Worm (Caenorhabditis elegans) whole organism, dauer: ENCODE results near the gene acy-1.

Experiments
- unc-62 ChIP-seq: sonication (generic microtip); optimal IDR thresholded peaks from 2 replicates; lab custom pipeline; 2017; ENCODE audit warnings: missing biosample characterization, missing genetic modification reagents, missing genetic modification characterization

The acy-1 gene

DNA sequence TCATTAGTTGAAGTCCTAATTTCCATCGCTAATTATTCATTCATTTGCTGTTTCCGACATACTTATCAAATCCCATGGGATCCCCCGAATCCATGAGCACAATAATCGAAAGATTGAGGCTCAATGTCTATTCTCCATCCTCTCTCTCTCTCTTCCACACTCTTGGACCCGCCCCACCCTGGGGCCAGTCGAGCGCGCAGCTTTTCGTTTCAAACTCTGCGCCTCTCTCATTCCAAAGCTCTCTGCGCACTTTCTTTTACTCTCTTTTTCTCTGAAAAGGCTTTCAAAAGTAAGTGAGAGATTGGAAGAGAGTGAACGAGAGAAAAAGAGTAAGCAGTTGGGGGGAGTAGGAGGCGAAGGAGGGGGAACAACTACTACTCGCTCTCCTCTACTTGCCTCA, at the start of gene acy-1:
TSS of gene acy-1 (plus strand) at position 346 of the 400 bp plus-strand sequence.
- no peak for TF ChIP-seq unc-62 (GFP tag; lab: Kevin White, UChicago)

DNA sequence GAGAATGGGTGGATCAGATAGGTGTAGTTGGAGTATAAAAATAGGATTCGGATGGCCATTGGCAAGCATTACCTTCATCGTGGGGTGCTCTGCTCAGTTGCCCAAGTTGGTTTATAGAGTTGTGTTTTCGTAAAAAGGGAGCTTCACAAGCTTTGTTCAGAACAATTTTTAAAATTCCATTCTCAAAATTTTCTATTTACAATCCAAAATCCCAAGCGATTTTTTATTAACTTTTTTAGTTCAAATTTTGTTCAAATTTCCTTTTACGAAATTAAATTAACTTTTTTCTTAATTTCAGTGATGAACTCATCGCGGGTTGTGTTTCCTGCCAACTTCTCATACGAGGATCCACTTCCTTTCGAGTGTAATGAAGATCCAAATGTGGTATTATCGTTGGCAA, 44.4 kb upstream of the acy-1 start, which contains the start of gene srg-10:
TSS of gene srg-10 (plus strand) at position 301 of the 400 bp plus-strand sequence.
- no peak for TF ChIP-seq unc-62 (GFP tag; lab: Kevin White, UChicago)

DNA sequence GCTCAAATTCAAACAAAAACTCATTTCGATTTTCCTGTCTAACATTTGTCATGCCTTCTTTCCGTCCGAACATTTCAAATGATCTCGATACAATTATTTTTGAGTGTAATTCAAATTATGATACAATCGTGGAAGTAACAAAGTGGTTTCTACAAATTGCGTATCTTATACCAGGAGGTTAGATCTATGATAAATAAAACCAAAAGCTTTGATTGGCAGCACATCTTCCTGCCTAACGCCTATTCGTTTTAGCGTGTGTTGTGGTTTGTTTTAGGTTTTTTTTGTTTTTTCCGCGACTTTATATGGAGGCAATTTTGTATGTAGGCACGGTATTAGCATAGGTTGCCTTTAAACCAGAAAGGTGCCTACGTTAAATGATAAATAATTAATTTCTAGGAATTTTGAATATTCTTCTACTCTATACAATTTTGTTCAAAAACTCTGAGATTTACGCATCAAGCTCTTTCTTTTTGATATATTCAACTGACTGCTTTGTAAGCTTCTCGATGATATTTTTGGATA, 41.9 kb upstream of the acy-1 start, which contains the start of gene srg-11:
TSS of gene srg-11 (plus strand) at position 51 of the 522 bp plus-strand sequence.
- TF ChIP-seq unc-62 (GFP tag; lab: Kevin White, UChicago), result no peak

DNA sequence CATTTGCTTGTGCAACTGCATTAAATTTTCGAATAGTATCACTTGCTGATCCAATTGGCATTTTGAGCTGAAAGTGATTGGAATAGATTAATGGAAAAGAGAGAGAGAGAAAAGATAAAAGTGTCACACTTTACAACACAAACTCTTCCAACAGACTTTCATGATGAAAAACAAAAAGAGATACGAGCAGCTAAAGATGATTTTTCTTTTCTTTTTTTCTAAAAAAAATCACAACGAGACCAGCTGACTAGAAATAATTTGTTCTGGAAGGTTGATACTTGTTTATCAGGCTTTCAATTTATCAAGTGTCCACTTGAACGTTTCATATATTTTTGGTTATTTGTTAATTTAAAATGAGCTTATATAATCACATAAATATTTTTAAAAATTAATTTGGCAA, 34.8 kb upstream of the acy-1 start:
- no peak for TF ChIP-seq unc-62 (GFP tag; lab: Kevin White, UChicago)

DNA sequence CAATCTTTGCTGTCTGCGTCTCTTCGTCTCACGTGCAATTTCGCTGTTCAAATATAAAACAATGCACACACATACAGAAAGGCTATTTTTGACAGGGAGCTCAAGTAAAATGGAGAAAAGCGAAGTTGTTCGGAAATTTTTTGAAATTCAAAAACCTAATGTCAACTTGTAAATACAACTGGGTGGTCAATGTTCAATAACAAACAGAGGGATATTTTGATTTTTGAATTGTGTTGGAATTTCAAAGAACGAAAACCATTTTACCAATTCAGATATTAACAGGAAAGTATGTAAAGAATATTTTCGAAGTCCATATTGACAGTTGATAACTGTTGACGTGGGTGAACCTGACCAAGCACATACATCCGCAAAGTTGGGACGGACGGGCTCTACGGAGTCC, 33.5 kb upstream of the acy-1 start, which contains the start of gene tag-243:
TSS of gene tag-243 (minus strand) at position 101 of the 400 bp plus-strand sequence.
- no peak for TF ChIP-seq unc-62 (GFP tag; lab: Kevin White, UChicago)

DNA sequence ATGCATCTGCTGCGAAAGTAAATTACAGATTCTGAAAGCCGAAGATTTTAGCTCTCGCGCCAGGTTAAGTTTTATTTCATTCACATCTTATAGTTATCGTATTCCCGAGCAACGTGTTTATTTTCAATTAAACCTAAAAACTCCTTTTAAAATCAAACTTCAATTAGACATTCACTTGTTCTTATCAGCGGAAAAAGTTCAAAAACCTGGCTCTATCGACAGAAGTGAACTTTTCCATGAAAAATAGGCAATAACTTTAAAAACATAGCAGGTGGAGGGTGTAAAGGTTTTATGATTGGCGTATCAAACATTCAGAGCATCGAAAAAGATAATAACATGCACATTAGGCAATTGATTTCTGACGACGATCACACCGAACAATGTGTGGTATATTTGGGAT, 32.9 kb upstream of the acy-1 start, which contains the start of gene ppat-1:
TSS of gene ppat-1 (plus strand) at position 316 of the 400 bp plus-strand sequence.
- no peak for TF ChIP-seq unc-62 (GFP tag; lab: Kevin White, UChicago)

DNA sequence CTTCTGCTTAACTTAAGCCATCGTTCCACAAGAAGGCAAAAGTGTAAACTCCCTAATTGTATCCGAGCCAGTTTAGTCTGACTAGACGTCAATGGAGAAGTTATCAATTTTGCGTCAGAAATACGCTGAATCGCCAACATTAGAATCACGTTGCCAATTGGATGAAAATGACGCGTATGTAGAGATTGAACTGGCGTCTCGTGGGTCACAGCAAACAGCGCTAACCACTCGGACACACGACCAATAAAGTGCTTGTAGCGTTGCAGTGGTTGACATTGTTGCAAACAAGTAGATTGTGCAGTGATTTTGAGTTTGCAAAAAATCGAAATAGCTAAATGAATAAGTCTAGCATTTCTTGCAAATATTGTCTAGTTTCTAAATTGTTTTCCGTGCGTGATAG, 32.3 kb upstream of the acy-1 start:
- no peak for TF ChIP-seq unc-62 (GFP tag; lab: Kevin White, UChicago)

DNA sequence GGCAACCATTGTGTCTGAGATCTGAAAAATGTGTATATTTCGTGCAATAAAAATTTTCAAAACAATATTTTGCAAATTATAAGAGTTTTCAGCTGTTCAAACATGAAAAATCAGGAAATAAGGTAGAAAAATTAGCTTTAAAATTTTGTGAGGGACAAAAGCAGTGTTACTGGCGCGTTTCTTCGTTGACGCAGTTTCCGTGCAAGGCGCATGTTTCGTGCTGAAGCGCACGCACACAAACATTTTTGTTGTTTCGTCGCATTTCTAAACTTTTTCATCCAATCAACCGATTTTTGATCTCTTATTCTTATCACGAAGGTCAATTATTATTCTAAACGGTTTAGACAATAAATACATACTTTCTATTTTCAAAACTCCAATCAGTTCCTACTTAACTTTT, 28.6 kb upstream of the acy-1 start, which contains the start of gene nifk-1:
TSS of gene nifk-1 (minus strand) at position 27 of the 400 bp plus-strand sequence.
- TF ChIP-seq unc-62 (GFP tag; lab: Kevin White, UChicago), result no peak

DNA sequence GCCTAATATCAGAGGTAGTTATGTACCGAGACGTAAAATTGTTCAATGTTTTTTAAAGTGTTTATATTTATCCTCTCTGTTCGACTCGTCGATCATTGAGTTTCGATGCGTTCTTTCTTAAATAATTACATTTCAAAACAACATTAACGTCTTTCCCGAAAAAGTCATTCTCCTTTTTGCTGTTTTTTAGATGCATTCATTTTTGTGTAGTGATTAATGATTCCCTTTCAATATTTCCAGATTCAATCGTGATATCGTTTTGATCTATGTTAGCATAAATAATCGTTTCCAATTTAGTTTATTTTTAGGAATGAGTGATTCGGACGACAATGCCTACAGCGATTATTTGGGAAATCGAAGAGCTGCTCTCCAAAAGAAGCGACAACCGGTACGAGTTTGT, 28.2 kb upstream of the acy-1 start, which contains the start of gene T04A8.8:
TSS of gene T04A8.8 (plus strand) at position 301 of the 400 bp plus-strand sequence.
- TF ChIP-seq unc-62 (GFP tag; lab: Kevin White, UChicago), result no peak

DNA sequence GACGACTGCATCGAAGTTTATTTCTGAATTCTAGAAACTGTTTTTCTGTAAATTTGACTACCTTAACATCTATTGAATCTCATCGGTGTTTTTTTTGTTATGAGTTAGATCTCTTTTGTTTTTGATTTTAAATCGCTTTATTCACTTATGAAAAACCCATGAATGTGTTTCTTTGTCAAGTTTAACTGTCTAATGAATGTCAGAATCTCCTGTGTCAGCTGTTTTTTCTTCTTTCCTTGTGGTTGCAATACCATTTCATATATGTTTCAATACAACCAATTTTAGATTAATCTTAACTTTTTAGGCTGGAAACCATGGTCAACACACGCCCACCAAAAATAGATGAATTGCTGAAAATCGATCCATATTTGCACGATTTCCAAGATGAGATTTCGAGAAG, 26.8 kb upstream of the acy-1 start, which contains the start of gene T04A8.7:
TSS of gene T04A8.7 (plus strand) at position 301 of the 400 bp plus-strand sequence.
- no peak for TF ChIP-seq unc-62 (GFP tag; lab: Kevin White, UChicago)

DNA sequence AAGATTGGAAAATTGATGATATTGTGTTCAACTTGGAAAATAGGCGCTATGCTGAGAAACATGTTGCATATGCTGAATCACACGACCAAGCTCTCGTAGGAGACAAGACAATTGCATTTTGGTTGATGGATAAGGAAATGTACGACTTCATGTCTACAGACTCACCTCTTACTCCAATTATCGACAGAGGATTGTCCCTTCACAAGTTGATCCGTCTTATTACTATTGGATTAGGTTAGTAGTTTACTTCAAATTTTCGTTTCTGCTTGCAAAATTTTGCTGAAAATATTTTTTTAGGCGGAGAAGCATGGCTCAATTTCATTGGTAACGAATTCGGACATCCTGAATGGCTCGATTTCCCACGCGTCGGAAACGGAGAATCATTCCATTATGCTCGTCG, 25.0 kb upstream of the acy-1 start:
- TF ChIP-seq unc-62 (GFP tag; lab: Kevin White, UChicago), result no peak

DNA sequence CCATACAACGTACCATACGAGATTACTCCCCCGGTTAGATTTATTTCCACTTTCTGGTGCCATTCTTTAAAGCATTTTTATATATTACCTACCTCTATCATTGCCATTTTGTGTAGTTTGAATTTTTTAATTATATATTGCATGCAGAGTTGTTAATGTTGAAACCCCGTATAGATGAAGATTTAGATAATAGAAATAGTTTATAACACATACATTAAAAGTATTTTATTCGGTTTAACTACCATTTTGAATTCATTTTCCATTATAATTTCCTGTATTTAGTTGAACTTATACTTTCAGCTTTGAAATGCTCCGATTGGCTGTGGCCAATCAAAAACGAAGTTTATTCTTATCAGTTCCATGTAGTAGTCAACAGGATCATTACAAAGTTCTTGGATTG, 24.1 kb upstream of the acy-1 start, which contains the start of gene dnj-18:
TSS of gene dnj-18 (plus strand) at position 301 of the 400 bp plus-strand sequence.
- no peak for TF ChIP-seq unc-62 (GFP tag; lab: Kevin White, UChicago)

DNA sequence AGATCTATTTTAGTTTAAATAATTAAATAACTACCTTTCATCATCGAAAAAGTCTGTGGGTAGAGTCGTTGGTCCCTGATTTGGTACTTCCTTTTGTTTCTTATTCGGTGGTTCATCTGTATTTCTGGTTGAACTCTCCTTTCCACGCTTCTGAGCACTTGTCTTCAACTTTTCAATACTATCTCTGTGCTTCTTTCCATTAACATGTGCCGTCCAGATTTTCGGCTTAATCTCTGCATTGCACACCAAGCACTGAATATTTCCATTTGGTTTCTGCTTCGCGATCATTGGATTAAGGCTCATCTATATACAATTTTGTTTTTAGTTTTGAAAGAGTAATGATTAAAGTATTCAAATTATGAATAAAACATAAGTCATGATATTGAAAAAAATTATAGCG, 22.0 kb upstream of the acy-1 start, which contains the start of gene sel-13:
TSS of gene sel-13 (minus strand) at position 303 of the 400 bp plus-strand sequence.
- TF ChIP-seq unc-62 (GFP tag; lab: Kevin White, UChicago), result no peak

DNA sequence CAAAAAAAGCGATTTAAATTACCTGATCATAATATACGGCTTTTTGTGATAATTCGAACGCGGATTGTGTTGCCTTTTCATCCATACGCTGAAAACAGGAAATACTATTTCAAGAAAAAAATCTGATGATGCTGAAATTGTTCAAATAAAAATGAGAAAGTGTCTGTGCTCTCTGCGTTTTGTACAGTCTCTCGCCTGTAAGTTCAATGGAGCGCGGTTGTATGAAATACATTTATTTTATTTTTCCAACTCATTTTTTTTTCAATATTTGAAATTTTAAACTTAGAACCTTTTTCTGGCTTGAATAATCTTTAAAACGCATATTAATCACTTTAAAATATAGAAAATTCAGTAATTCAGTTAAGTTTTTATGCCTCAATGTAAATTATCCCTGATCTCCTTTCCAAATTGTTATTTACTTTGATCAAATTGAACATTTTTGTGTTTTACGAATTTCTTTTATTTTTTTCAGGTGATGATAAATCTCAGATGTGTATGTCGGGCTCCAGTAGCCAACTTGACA, 17.9 kb upstream of the acy-1 start, which contains the start of the genes clp-2 and mrpl-16:
TSS of gene clp-2 (minus strand) at position 94 of the 523 bp plus-strand sequence.
TSS of gene mrpl-16 (plus strand) at position 473 of the 523 bp plus-strand sequence.
- no peak for TF ChIP-seq unc-62 (GFP tag; lab: Kevin White, UChicago)

DNA sequence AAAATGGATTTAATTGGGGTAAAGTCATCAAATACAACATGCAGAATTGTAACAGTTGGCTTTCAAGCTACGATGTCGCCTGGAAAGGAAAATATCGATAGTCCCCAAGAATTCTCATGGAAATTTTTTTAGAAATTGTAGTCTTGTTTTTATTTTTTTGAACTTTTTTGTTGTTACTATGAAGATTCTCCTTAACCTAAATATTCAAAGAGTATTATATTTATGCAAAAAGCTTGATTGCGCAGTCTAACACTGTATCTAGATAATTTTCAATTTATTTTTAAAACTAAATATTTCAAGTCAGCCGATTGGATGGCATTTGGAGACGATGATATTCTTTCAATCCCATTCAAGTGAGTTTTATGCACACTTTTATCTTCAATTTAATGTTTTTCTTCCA, 16.7 kb upstream of the acy-1 start, which contains the start of gene pgap-2:
TSS of gene pgap-2 (plus strand) at position 301 of the 400 bp plus-strand sequence.
- TF ChIP-seq unc-62 (GFP tag; lab: Kevin White, UChicago), result no peak

DNA sequence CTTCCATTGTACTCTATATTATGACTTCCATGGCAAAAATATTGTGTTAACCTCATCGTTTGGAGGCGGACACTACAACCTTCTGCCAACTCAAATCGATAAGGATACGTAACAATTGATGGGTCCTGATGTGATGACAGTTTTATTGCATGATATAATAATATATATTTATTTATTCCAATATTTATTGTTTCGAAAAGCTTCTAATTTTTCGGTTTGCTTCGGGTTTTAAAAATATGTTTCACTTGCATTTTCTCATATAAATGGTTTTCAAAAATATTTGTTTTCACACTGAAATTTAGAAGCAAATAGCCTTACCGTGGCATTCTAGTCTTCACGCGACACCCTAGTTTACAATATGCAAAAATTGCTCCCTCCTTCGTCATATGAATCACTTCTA, 15.2 kb upstream of the acy-1 start, which contains the start of gene T04A8.13:
TSS of gene T04A8.13 (plus strand) at position 301 of the 400 bp plus-strand sequence.
- no peak for TF ChIP-seq unc-62 (GFP tag; lab: Kevin White, UChicago)
